Worm (Caenorhabditis elegans) whole organism, L2 larva: ENCODE measurements around the gene T19B10.2.

Experiments
- ama-1 ChIP-seq: fragments of 150-350 bp; optimal IDR thresholded peaks from 2 replicates; lab custom pipeline; 2018; ENCODE audit warnings: inconsistent platforms
- blmp-1 ChIP-seq: sonication (generic microtip); optimal IDR thresholded peaks from 2 replicates; lab custom pipeline; 2017; ENCODE audit warnings: missing genetic modification characterization, mild to moderate bottlenecking, missing compliant biosample characterization, antibody characterized with exemption, moderate library complexity; ENCODE audit not compliant: insufficient read depth
- ceh-16 ChIP-seq: fragments of 150-350 bp; optimal IDR thresholded peaks from 2 replicates; lab custom pipeline; 2014; ENCODE audit warnings: missing biosample characterization, missing genetic modification characterization
- elt-3 ChIP-seq: sonication (generic microtip); optimal IDR thresholded peaks from 2 replicates; lab custom pipeline; 2017; ENCODE audit warnings: missing biosample characterization, missing genetic modification characterization
- fos-1 ChIP-seq: fragments of 150-350 bp; optimal IDR thresholded peaks from 2 replicates; lab custom pipeline; 2014; ENCODE audit warnings: missing biosample characterization, missing genetic modification characterization
- lsy-2 ChIP-seq, 2 experiments: fragments of 150-350 bp in 1 of 2; sonication (generic microtip) in 1 of 2; optimal IDR thresholded peaks; 2 replicates each; lab custom pipeline; 2014 to 2017; ENCODE audit warnings: missing biosample characterization in 2 of 2, missing genetic modification characterization in 2 of 2
- mab-5 ChIP-seq: fragments of 150-350 bp; optimal IDR thresholded peaks from 2 replicates; lab custom pipeline; 2014; ENCODE audit warnings: missing biosample characterization, missing genetic modification characterization
- nhr-11 ChIP-seq: fragments of 150-350 bp; optimal IDR thresholded peaks from 2 replicates; lab custom pipeline; 2014; ENCODE audit warnings: missing biosample characterization, missing genetic modification characterization
- unc-39 ChIP-seq: fragments of 150-350 bp; optimal IDR thresholded peaks from 2 replicates; lab custom pipeline; 2014; ENCODE audit warnings: missing biosample characterization, missing genetic modification characterization
- ztf-11 ChIP-seq: sonication (generic microtip); optimal IDR thresholded peaks from 2 replicates; lab custom pipeline; 2017; ENCODE audit warnings: missing biosample characterization, missing genetic modification characterization
- ztf-4 ChIP-seq: fragments of 150-350 bp; optimal IDR thresholded peaks from 2 replicates; lab custom pipeline; 2014; ENCODE audit warnings: missing biosample characterization, missing genetic modification characterization

- TF ChIP-seq ztf-11 (no peak), ama-1 (lab: Kevin White, UChicago) (no peak), mab-5 (tag; lab: Kevin White, UChicago) (no peak), fos-1 (tag; lab: Kevin White, UChicago) (no peak), ztf-4 (tag; lab: Kevin White, UChicago) (no peak), lsy-2 (tag; optimal IDR thresholded peaks at IDR 0.05; lab: Kevin White, UChicago) (no peak), ceh-16 (tag; lab: Kevin White, UChicago) (no peak), elt-3 (tag; lab: Kevin White, UChicago) (no peak), nhr-11 (tag; lab: Kevin White, UChicago) (no peak), unc-39 (no peak), blmp-1 (tag; lab: Kevin White, UChicago) (no peak)
Measured at ce11 chrV:11200316-11200715, 20.8 kb upstream of the T19B10.2 start, which contains the start of gene K10D6.3.
